Worm (Caenorhabditis elegans) whole organism, mixed stage, embryonic: Measurements from ENCODE around the gene C07E3.10.

ENCODE experiments used
- nhr-76 ChIP-seq: sonication (generic microtip); optimal IDR thresholded peaks from 2 replicates; lab custom pipeline; 2017; ENCODE audit warnings: missing biosample characterization, missing genetic modification characterization
- sptf-1 ChIP-seq: sonication (generic microtip); optimal IDR thresholded peaks from 2 replicates; lab custom pipeline; 2017; ENCODE audit warnings: mild to moderate bottlenecking, missing genetic modification characterization, moderate library complexity, missing compliant biosample characterization

DNA sequence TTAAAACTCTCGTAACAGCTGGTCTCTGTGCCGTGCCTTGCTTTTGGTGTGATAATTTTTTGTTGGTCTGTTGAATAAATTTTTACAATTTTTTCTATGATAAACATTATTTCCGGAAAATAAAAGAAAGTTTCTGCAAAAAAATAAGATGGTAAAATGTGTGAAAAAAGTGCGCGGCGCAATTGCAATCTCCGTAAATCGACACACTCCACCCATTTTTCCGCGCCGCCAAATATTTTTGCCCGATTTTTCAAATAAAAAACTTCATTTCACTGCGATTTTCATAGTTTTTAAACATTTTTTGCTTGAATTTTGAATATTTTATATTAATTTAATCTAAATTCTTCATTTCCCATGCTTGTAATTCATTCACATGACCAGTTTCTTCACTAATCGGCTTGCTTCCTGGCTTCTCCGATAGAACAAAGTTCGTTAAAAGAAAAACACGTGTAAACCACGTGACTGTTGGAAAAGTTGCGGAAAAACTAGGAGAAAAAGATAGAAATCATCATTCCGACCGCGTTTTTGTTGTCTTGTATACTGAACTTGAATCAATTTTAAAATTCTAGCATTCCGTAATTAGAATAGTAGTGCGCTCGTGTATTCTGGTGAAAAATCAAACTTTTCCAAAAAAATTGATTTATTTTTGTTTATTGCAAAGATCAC, 42.0 kb downstream of the C07E3.10 start:
- TF ChIP-seq sptf-1 (tag; lab: Kevin White, UChicago) (peak; percentile 91), nhr-76 (tag; lab: Kevin White, UChicago) (no peak)
